Worm (Caenorhabditis elegans) whole organism, L4 larva: ENCODE measurements around the gene ceh-27.

ENCODE experiments used
- aly-2 ChIP-seq: sonication (generic microtip); optimal IDR thresholded peaks from 2 replicates; lab custom pipeline; 2018; ENCODE audit warnings: missing biosample characterization, missing genetic modification characterization
- ama-1 ChIP-seq: fragments of 150-350 bp; optimal IDR thresholded peaks from 2 replicates; lab custom pipeline; 2014; ENCODE audit warnings: inconsistent platforms, mixed read lengths
- ceh-44 ChIP-seq: fragments of 200-800 bp; sonication (Bioruptor generic); IDR thresholded peaks from 2 replicates; pipeline ENCODE4 v1.3.6; 2022; ENCODE audit warnings: missing genetic modification reagents, missing genetic modification characterization, missing compliant biosample characterization
- daf-8 ChIP-seq: fragments of 200-800 bp; sonication (Bioruptor generic); IDR thresholded peaks from 2 replicates; pipeline ENCODE4 v1.3.6; 2022; ENCODE audit warnings: missing genetic modification characterization, missing compliant biosample characterization
- mep-1 ChIP-seq: fragments of 150-350 bp; sonication (generic microtip); optimal IDR thresholded peaks from 3 replicates; lab custom pipeline; 2014; ENCODE audit warnings: missing biosample characterization, missing genetic modification characterization
- nhr-11 ChIP-seq: fragments of 150-350 bp; optimal IDR thresholded peaks from 2 replicates; lab custom pipeline; 2014; ENCODE audit warnings: missing biosample characterization, missing genetic modification characterization
- unc-130 ChIP-seq: sonication (generic microtip); optimal IDR thresholded peaks from 2 replicates; lab custom pipeline; 2016; ENCODE audit warnings: missing genetic modification reagents, missing genetic modification characterization, missing compliant biosample characterization
- unc-39 ChIP-seq: sonication (generic microtip); optimal IDR thresholded peaks from 2 replicates; lab custom pipeline; 2017; ENCODE audit warnings: missing biosample characterization, missing genetic modification characterization
- unc-62 ChIP-seq, 3 experiments: fragments of 150-350 bp in 1 of 3; sonication (generic microtip); optimal IDR thresholded peaks in 2 of 3; peaks in 1 of 3; 1 replicate in 1 of 3; 2 replicates in 2 of 3; lab custom pipeline; 2014 to 2017; ENCODE audit warnings: missing biosample characterization in 3 of 3, missing genetic modification characterization in 3 of 3, missing genetic modification reagents in 3 of 3, missing genotype in 1 of 3

DNA sequence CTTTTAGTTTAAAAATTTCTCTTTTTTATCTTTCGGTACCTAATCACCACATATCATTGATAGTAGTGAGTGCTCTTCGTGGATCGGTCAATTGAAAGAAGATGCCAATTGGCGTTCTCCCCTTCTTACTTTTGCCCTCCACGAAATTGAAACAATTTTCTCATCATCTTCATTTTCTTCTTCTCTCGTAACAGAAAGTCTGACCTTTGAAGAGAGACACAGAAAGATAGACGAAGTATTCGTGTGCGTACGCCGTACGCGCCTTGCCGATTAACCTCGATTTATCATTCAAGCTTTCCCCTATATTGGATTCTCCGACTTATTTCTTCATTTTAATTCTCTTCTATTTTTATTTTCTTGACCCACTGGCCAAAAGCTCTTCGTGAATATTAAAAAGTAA is 12.6 kb upstream of the ceh-27 start:
- TF ChIP-seq mep-1 (tag; lab: Kevin White, UChicago) = no peak
- TF ChIP-seq ama-1 = no peak
- TF ChIP-seq unc-62 (GFP tag; optimal IDR thresholded peaks at IDR 0.05 in 1 of 2; lab: Kevin White, UChicago) = peak in 1 of 2 experiments; percentile 61
- TF ChIP-seq unc-62 (tag; optimal IDR thresholded peaks at IDR 0.05; lab: Kevin White, UChicago) = no peak
- no peak for TF ChIP-seq daf-8 (GFP tag; lab: Robert Waterston, UW)
- TF ChIP-seq unc-130 (GFP tag; lab: Kevin White, UChicago) = no peak
- no peak for TF ChIP-seq nhr-11
- TF ChIP-seq aly-2 (tag; lab: Kevin White, UChicago) = no peak
- no peak for TF ChIP-seq ceh-44 (GFP tag; lab: Robert Waterston, UW)
- no peak for TF ChIP-seq unc-39
